Worm (Caenorhabditis elegans) whole organism, L1 larva: ENCODE results near the gene ZK856.7.

ENCODE experiments used
- C16A3.4 ChIP-seq: fragments of 150-350 bp; optimal IDR thresholded peaks from 2 replicates; lab custom pipeline; 2014; ENCODE audit warnings: missing biosample characterization, missing genetic modification characterization
- C34B4.2 ChIP-seq: sonication (generic microtip); optimal IDR thresholded peaks from 2 replicates; lab custom pipeline; 2017; ENCODE audit warnings: mild to moderate bottlenecking, missing genetic modification characterization, missing compliant biosample characterization
- Y116A8C.19 ChIP-seq: sonication (generic microtip); optimal IDR thresholded peaks from 2 replicates; lab custom pipeline; 2016; ENCODE audit warnings: missing compliant biosample characterization, missing genetic modification characterization, borderline replicate concordance
- aha-1 ChIP-seq: fragments of 150-350 bp; optimal IDR thresholded peaks from 2 replicates; lab custom pipeline; 2014; ENCODE audit warnings: missing biosample characterization, missing genetic modification characterization
- alr-1 ChIP-seq: fragments of 200-800 bp; sonication (Bioruptor generic); optimal IDR thresholded peaks from 2 replicates; lab custom pipeline; 2018; ENCODE audit warnings: borderline replicate concordance, mild to moderate bottlenecking, missing genetic modification characterization, missing compliant biosample characterization
- ceh-63 ChIP-seq: fragments of 200-800 bp; sonication (Bioruptor generic); optimal IDR thresholded peaks from 2 replicates; lab custom pipeline; 2018; ENCODE audit warnings: mild to moderate bottlenecking, missing genetic modification characterization, missing compliant biosample characterization
- ceh-8 ChIP-seq: fragments of 200-800 bp; sonication (Bioruptor generic); optimal IDR thresholded peaks from 2 replicates; lab custom pipeline; 2018; ENCODE audit warnings: mild to moderate bottlenecking, missing genetic modification characterization, moderate library complexity, missing compliant biosample characterization
- ceh-82 ChIP-seq, 3 experiments: fragments of 150-350 bp in 1 of 3; sonication (generic microtip) in 2 of 3; optimal IDR thresholded peaks; 2 replicates each; lab custom pipeline; 2014 to 2017; ENCODE audit warnings: missing biosample characterization in 3 of 3, missing genetic modification characterization in 3 of 3
- ceh-88 ChIP-seq: fragments of 200-800 bp; sonication (Bioruptor generic); IDR thresholded peaks from 2 replicates; pipeline ENCODE4 v1.3.6; 2022; ENCODE audit warnings: missing genetic modification characterization, missing compliant biosample characterization
- ceh-90 ChIP-seq: sonication (generic microtip); optimal IDR thresholded peaks from 2 replicates; lab custom pipeline; 2016; ENCODE audit warnings: missing genetic modification characterization, missing compliant biosample characterization
- dpl-1 ChIP-seq, 3 experiments: fragments of 150-350 bp in 2 of 3; sonication (generic microtip) in 1 of 3; optimal IDR thresholded peaks; 2 replicates each; lab custom pipeline; 2014 to 2017; ENCODE audit warnings: missing biosample characterization in 3 of 3, missing genetic modification characterization in 3 of 3, missing genetic modification reagents in 3 of 3
- dsc-1 ChIP-seq: sonication (generic microtip); optimal IDR thresholded peaks from 2 replicates; lab custom pipeline; 2016; ENCODE audit warnings: mild to moderate bottlenecking, missing genetic modification characterization, missing compliant biosample characterization
- egl-13 ChIP-seq: sonication (generic microtip); optimal IDR thresholded peaks from 2 replicates; lab custom pipeline; 2016; ENCODE audit warnings: missing genotype, missing genetic modification reagents, missing genetic modification characterization, missing compliant biosample characterization
- egl-27 ChIP-seq, 2 experiments: fragments of 150-350 bp in 1 of 2; sonication (generic microtip); optimal IDR thresholded peaks; 3 replicates each; lab custom pipeline; 2017 to 2018; ENCODE audit warnings: missing biosample characterization in 2 of 2, missing genetic modification characterization in 2 of 2, missing genetic modification reagents in 2 of 2
- elt-3 ChIP-seq, 6 experiments: fragments of 150-350 bp in 1 of 6; sonication (generic microtip); optimal IDR thresholded peaks; 2 replicates each; lab custom pipeline; 2017 to 2018; ENCODE audit warnings: missing biosample characterization in 6 of 6, missing genetic modification characterization in 6 of 6, inconsistent platforms in 1 of 6
- ets-5 ChIP-seq: fragments of 200-800 bp; sonication (Bioruptor generic); IDR thresholded peaks from 2 replicates; pipeline ENCODE4 v1.3.6; 2022; ENCODE audit warnings: missing genetic modification characterization, missing compliant biosample characterization
- fkh-10 ChIP-seq: sonication (generic microtip); optimal IDR thresholded peaks from 2 replicates; lab custom pipeline; 2017; ENCODE audit warnings: missing biosample characterization, missing genetic modification reagents, missing genetic modification characterization
- fkh-4 ChIP-seq: sonication (generic microtip); optimal IDR thresholded peaks from 2 replicates; lab custom pipeline; 2016; ENCODE audit warnings: missing compliant biosample characterization, missing genetic modification characterization, borderline replicate concordance
- fkh-8 ChIP-seq: sonication (generic microtip); optimal IDR thresholded peaks from 2 replicates; lab custom pipeline; 2016; ENCODE audit warnings: mild to moderate bottlenecking, missing genetic modification characterization, missing compliant biosample characterization
- fos-1 ChIP-seq: fragments of 150-350 bp; optimal IDR thresholded peaks from 2 replicates; lab custom pipeline; 2014; ENCODE audit warnings: missing biosample characterization, missing genetic modification characterization
- hpl-2 ChIP-seq: fragments of 150-350 bp; optimal IDR thresholded peaks from 2 replicates; lab custom pipeline; 2014; ENCODE audit warnings: missing biosample characterization, missing genetic modification reagents, missing genetic modification characterization
- isw-1 ChIP-seq: fragments of 200-800 bp; sonication (Bioruptor generic); IDR thresholded peaks from 2 replicates; pipeline ENCODE4 v1.3.6; 2022; ENCODE audit warnings: missing genetic modification characterization, missing compliant biosample characterization
- jun-1 ChIP-seq: fragments of 150-350 bp; optimal IDR thresholded peaks from 2 replicates; lab custom pipeline; 2014; ENCODE audit warnings: missing biosample characterization, missing genetic modification reagents, missing genetic modification characterization
- lin-14 ChIP-seq: fragments of 200-800 bp; sonication (Bioruptor generic); optimal IDR thresholded peaks from 2 replicates; lab custom pipeline; 2018; ENCODE audit warnings: mild to moderate bottlenecking, missing genetic modification characterization, moderate library complexity, missing compliant biosample characterization
- lin-15B ChIP-seq: fragments of 150-350 bp; sonication (generic microtip); optimal IDR thresholded peaks from 3 replicates; lab custom pipeline; 2014; ENCODE audit warnings: missing biosample characterization, missing genetic modification characterization
- lin-35 ChIP-seq, 2 experiments: fragments of 150-350 bp; optimal IDR thresholded peaks; 2 replicates each; lab custom pipeline; 2014; ENCODE audit warnings: missing biosample characterization in 2 of 2, missing genetic modification characterization in 2 of 2, missing genetic modification reagents in 2 of 2
- lir-3 ChIP-seq: sonication (generic microtip); optimal IDR thresholded peaks from 2 replicates; lab custom pipeline; 2016; ENCODE audit warnings: mild to moderate bottlenecking, missing genetic modification characterization, moderate library complexity, missing compliant biosample characterization; ENCODE audit not compliant: poor library complexity
- lsy-2 ChIP-seq, 2 experiments: fragments of 150-350 bp; optimal IDR thresholded peaks; 2 replicates each; lab custom pipeline; 2014; ENCODE audit warnings: missing biosample characterization in 2 of 2, missing genetic modification characterization in 2 of 2
- mef-2 ChIP-seq: fragments of 150-350 bp; optimal IDR thresholded peaks from 2 replicates; lab custom pipeline; 2014; ENCODE audit warnings: missing biosample characterization, missing genetic modification characterization
- nhr-11 ChIP-seq: fragments of 150-350 bp; optimal IDR thresholded peaks from 2 replicates; lab custom pipeline; 2014; ENCODE audit warnings: missing biosample characterization, missing genetic modification characterization
- nhr-12 ChIP-seq: sonication (generic microtip); optimal IDR thresholded peaks from 2 replicates; lab custom pipeline; 2017; ENCODE audit warnings: missing biosample characterization, missing genetic modification characterization
- nhr-19 ChIP-seq: fragments of 200-800 bp; sonication (Bioruptor generic); conservative IDR thresholded peaks from 2 replicates; pipeline ENCODE4 v1.3.6; 2022; ENCODE audit warnings: missing genetic modification characterization, missing compliant biosample characterization
- nhr-28 ChIP-seq: fragments of 150-350 bp; optimal IDR thresholded peaks from 2 replicates; lab custom pipeline; 2014; ENCODE audit warnings: missing biosample characterization, missing genetic modification characterization
- nhr-47 ChIP-seq: sonication (generic microtip); optimal IDR thresholded peaks from 2 replicates; lab custom pipeline; 2016; ENCODE audit warnings: mild to moderate bottlenecking, missing genetic modification characterization, moderate library complexity, missing compliant biosample characterization
- nhr-71 ChIP-seq: sonication (generic microtip); optimal IDR thresholded peaks from 2 replicates; lab custom pipeline; 2016; ENCODE audit warnings: mild to moderate bottlenecking, missing genetic modification characterization, moderate library complexity, missing compliant biosample characterization
- nhr-77 ChIP-seq: fragments of 150-350 bp; optimal IDR thresholded peaks from 2 replicates; lab custom pipeline; 2014; ENCODE audit warnings: missing biosample characterization, missing genetic modification characterization
- skn-1 ChIP-seq: fragments of 150-350 bp; optimal IDR thresholded peaks from 2 replicates; lab custom pipeline; 2014; ENCODE audit warnings: missing biosample characterization, missing genetic modification characterization
- sox-4 ChIP-seq: sonication (generic microtip); optimal IDR thresholded peaks from 2 replicates; lab custom pipeline; 2016; ENCODE audit warnings: missing genetic modification characterization, missing compliant biosample characterization
- swsn-7 ChIP-seq: sonication (generic microtip); optimal IDR thresholded peaks from 2 replicates; lab custom pipeline; 2016; ENCODE audit warnings: missing genetic modification characterization, missing compliant biosample characterization
- tlp-1 ChIP-seq: fragments of 150-350 bp; optimal IDR thresholded peaks from 2 replicates; lab custom pipeline; 2014; ENCODE audit warnings: missing biosample characterization, missing genetic modification characterization
- unc-86 ChIP-seq: sonication (generic microtip); optimal IDR thresholded peaks from 2 replicates; lab custom pipeline; 2016; ENCODE audit warnings: missing genetic modification characterization, missing compliant biosample characterization
- unc-98 ChIP-seq: fragments of 200-800 bp; sonication (Bioruptor generic); IDR thresholded peaks from 2 replicates; pipeline ENCODE4 v1.3.6; 2022; ENCODE audit warnings: missing genetic modification characterization, missing compliant biosample characterization
- zag-1 ChIP-seq: fragments of 150-350 bp; optimal IDR thresholded peaks from 2 replicates; lab custom pipeline; 2014; ENCODE audit warnings: missing biosample characterization, missing genetic modification characterization
- zip-4 ChIP-seq: fragments of 200-800 bp; sonication (Bioruptor generic); optimal IDR thresholded peaks from 2 replicates; lab custom pipeline; 2018; ENCODE audit warnings: mild to moderate bottlenecking, missing genetic modification characterization, moderate library complexity, missing compliant biosample characterization
- ztf-11 ChIP-seq, 2 experiments: sonication (generic microtip); optimal IDR thresholded peaks; 2 replicates each; lab custom pipeline; 2016 to 2017; ENCODE audit warnings: missing genetic modification characterization in 2 of 2, missing biosample characterization in 1 of 2, missing compliant biosample characterization in 1 of 2
- ztf-4 ChIP-seq: fragments of 150-350 bp; optimal IDR thresholded peaks from 2 replicates; lab custom pipeline; 2014; ENCODE audit warnings: missing biosample characterization, missing genetic modification characterization

ZK856.7 gene

DNA sequence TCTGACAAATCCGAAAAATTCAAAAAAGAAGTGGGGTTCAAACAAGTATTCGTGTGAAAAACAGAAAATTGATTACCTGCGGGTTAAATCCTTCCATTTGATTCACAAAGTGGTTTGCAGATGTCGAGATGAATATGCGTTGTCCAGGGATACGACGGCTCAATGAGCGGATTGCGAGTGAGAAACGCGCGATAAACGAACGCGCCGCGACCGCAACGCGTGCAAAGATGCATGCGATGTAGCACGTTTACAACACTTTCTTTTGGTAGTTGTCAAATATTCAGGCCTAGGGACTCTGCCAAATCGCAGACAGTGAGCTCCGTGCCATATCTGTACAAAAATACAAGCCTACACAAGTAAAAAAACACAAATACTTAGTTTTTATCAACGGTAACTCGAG lies 36.8 kb downstream of the ZK856.7 start, which contains the start of gene fubl-1 (continued):
- TF ChIP-seq fos-1 (no peak), ceh-82 (tag; optimal IDR thresholded peaks at IDR 0.05; lab: Kevin White, UChicago) (peak in 1 of 3 experiments; percentile 61), ceh-63 (GFP tag; lab: Kevin White, UChicago) (no peak), dpl-1 (GFP tag; optimal IDR thresholded peaks at IDR 0.05; lab: Kevin White, UChicago) (peak in 2 of 3 experiments; percentile 41 to 62), C34B4.2 (tag; lab: Kevin White, UChicago) (no peak), lin-15B (tag; lab: Kevin White, UChicago) (peak; percentile 55), lin-14 (GFP tag; lab: Kevin White, UChicago) (peak; percentile 43), lsy-2 (tag; optimal IDR thresholded peaks at IDR 0.05; lab: Kevin White, UChicago) (peak; percentile 9 to 58)

DNA sequence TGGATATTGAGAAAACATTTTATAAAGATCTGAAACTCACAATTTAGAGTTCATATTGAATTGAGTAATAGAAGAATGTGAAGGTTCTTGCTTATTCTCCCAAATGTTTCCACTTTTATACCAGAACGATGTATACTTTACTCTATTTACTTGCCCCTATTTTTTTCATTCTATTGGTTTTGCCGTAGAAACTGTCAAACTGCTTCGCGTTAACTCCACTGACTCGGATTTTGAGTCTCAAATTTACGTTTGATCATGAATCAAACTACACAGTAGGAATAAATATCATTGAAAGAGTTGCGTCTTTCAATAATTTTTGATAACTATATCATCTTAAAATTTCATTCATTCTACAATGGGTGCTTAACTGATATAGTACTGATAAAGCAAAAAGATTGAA lies 38.0 kb downstream of the ZK856.7 start, which contains the start of gene fipr-8:
Gene fipr-8, minus strand, starts transcription at position 101 of the 400 bp plus-strand sequence.
- TF ChIP-seq nhr-11 (no peak), ets-5 (no peak), lin-35 (GFP tag; optimal IDR thresholded peaks at IDR 0.05; lab: Kevin White, UChicago) (no peak), ceh-88 (GFP tag; lab: Robert Waterston, UW) (no peak), unc-98 (GFP tag; lab: Robert Waterston, UW) (no peak), ceh-8 (GFP tag; lab: Kevin White, UChicago) (no peak), fkh-10 (GFP tag; lab: Kevin White, UChicago) (no peak), alr-1 (tag; lab: Kevin White, UChicago) (no peak), egl-27 (tag; optimal IDR thresholded peaks at IDR 0.05; lab: Kevin White, UChicago) (no peak), zag-1 (tag; lab: Kevin White, UChicago) (no peak), C16A3.4 (tag; lab: Kevin White, UChicago) (no peak), swsn-7 (tag; lab: Kevin White, UChicago) (no peak), skn-1 (tag; lab: Kevin White, UChicago) (no peak), ztf-11 (tag; optimal IDR thresholded peaks at IDR 0.05; lab: Kevin White, UChicago) (no peak), ceh-82 (tag; optimal IDR thresholded peaks at IDR 0.05; lab: Kevin White, UChicago) (no peak)
- TF ChIP-seq, all 84 proteins: peak for 0

DNA sequence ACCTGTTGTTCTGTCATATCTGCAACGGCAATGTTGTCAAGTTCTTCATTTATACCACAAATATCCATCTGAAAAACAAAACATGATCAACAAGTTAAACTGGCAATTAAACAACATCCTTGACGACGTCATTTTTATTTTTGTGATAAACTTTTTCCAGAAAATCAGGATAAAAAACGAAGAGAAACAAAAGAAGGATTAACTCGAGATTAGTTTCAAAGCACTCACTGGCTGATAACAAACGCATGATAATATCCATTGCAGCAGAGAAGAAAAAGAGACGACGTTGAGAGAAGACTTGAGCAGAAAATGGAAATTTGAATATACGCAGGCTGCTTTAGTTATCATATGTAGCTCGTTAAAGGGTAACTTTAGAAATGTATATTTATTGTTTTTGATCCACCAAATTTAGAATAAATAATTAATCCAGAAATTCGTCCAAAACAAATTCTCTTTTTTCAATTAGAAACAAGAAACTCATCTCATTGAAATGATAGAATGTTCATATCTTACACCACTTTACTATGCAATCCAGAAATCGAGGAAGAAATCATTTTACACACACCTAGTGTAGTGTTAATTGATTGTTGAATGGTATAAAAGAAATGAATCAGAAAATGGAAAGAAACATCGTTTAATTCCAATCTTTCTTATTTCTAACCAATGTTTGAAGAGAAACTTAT lies 39.4 kb downstream of the ZK856.7 start, which contains the start of the genes C12D8.21 and col-148:
Gene C12D8.21, minus strand, starts transcription at position 68 of the 683 bp plus-strand sequence.
Gene col-148, plus strand, starts transcription at position 633 of the 683 bp plus-strand sequence.
- TF ChIP-seq lin-14 (GFP tag; lab: Kevin White, UChicago) (no peak), nhr-47 (peak; percentile 35), egl-13 (no peak), hpl-2 (no peak), unc-86 (tag; lab: Kevin White, UChicago) (no peak), nhr-77 (tag; lab: Kevin White, UChicago) (no peak), Y116A8C.19 (tag; lab: Kevin White, UChicago) (no peak), fkh-4 (no peak), nhr-71 (tag; lab: Kevin White, UChicago) (peak; percentile 11), isw-1 (GFP tag; lab: Robert Waterston, UW) (no peak), dsc-1 (tag; lab: Kevin White, UChicago) (peak; percentile 96), nhr-12 (tag; lab: Kevin White, UChicago) (no peak), ceh-8 (GFP tag; lab: Kevin White, UChicago) (no peak), zip-4 (GFP tag; lab: Kevin White, UChicago) (no peak), fkh-8 (tag; lab: Kevin White, UChicago) (peak; percentile 72), sox-4 (peak; percentile 22), ztf-4 (no peak), tlp-1 (tag; lab: Kevin White, UChicago) (no peak), skn-1 (tag; lab: Kevin White, UChicago) (no peak), egl-27 (tag; optimal IDR thresholded peaks at IDR 0.05; lab: Kevin White, UChicago) (no peak), alr-1 (tag; lab: Kevin White, UChicago) (no peak), elt-3 (tag; optimal IDR thresholded peaks at IDR 0.05; lab: Kevin White, UChicago) (no peak), fkh-10 (GFP tag; lab: Kevin White, UChicago) (no peak), nhr-19 (GFP tag; lab: Robert Waterston, UW) (no peak), lir-3 (tag; lab: Kevin White, UChicago) (no peak), jun-1 (tag; lab: Kevin White, UChicago) (no peak), mef-2 (tag; lab: Kevin White, UChicago) (no peak), ceh-90 (tag; lab: Kevin White, UChicago) (no peak), ceh-88 (GFP tag; lab: Robert Waterston, UW) (no peak), aha-1 (tag; lab: Kevin White, UChicago) (no peak), nhr-28 (tag; lab: Kevin White, UChicago) (no peak)
